Fruit fly (Drosophila melanogaster): Measurements from ENCODE around the gene CG34452.

Gene CG34452

dm6 chr3L:15704250-15704985 lies 16.7 kb upstream of the CG34452 start (continued):
- TF ChIP-seq B-H1 (GFP tag; IDR thresholded peaks at IDR 0.05) (no peak), cad (GFP tag; optimal IDR thresholded peaks at IDR 0.05) (no peak), CG4282 (GFP tag; optimal IDR thresholded peaks at IDR 0.05) (no peak), CG8290 (GFP tag; optimal IDR thresholded peaks at IDR 0.05) (no peak), CG8290 (tag; optimal IDR thresholded peaks at IDR 0.05) (no peak), HLH3B (GFP tag; IDR thresholded peaks at IDR 0.05) (no peak), Dad (GFP tag; optimal IDR thresholded peaks at IDR 0.05) (no peak), MBD-R2 (GFP tag; IDR thresholded peaks at IDR 0.05) (no peak), otp (GFP tag; IDR thresholded peaks at IDR 0.05) (peak; percentile 48; the same call in 1 of the 3 replicates), CG6683 (GFP tag; optimal IDR thresholded peaks at IDR 0.05) (peak; percentile 12), fd3F (GFP tag; optimal IDR thresholded peaks at IDR 0.05) (no peak), CG12236 (GFP tag; optimal IDR thresholded peaks at IDR 0.05) (no peak), sqz (GFP tag; optimal IDR thresholded peaks at IDR 0.05) (no peak), Hsf (GFP tag; optimal IDR thresholded peaks at IDR 0.05) (peak; percentile 36), sim (GFP tag; IDR thresholded peaks at IDR 0.05) (0 out of 2 replicates have a peak, but pooled peaks have one; percentile 22), usp (GFP tag; optimal IDR thresholded peaks at IDR 0.05) (no peak), CG15514 (GFP tag; optimal IDR thresholded peaks at IDR 0.05) (no peak), CG3407 (GFP tag; optimal IDR thresholded peaks at IDR 0.05) (no peak), Asciz (GFP tag; optimal IDR thresholded peaks at IDR 0.05) (peak; percentile 55), CG7745 (tag; optimal IDR thresholded peaks at IDR 0.05) (no peak), crc (GFP tag; optimal IDR thresholded peaks at IDR 0.05) (no peak), Rx (GFP tag; IDR thresholded peaks at IDR 0.05) (no peak), caup (GFP tag; optimal IDR thresholded peaks at IDR 0.05; ENCODE audit: severe bottlenecking) (no peak), HmgD (GFP tag; optimal IDR thresholded peaks at IDR 0.05) (no peak), CG3847 (GFP tag; IDR thresholded peaks at IDR 0.05) (no peak), sug (tag; optimal IDR thresholded peaks at IDR 0.05) (peak; percentile 47), eve (GFP tag; optimal IDR thresholded peaks at IDR 0.05) (peak in 1 of 2 experiments; percentile 35), Ssrp (tag; optimal IDR thresholded peaks at IDR 0.05) (peak; percentile 75), CG8388 (GFP tag; optimal IDR thresholded peaks at IDR 0.05) (peak; percentile 57), CG7928 (GFP tag; optimal IDR thresholded peaks at IDR 0.05) (no peak), CG14965 (GFP tag; optimal IDR thresholded peaks at IDR 0.05; ENCODE audit: borderline replicate concordance) (no peak), dan (GFP tag; IDR thresholded peaks at IDR 0.05) (no peak), CG15011 (GFP tag; optimal IDR thresholded peaks at IDR 0.05) (peak; percentile 46), gfzf (GFP tag; optimal IDR thresholded peaks at IDR 0.05) (no peak), dmrt11E (tag; optimal IDR thresholded peaks at IDR 0.05) (peak; percentile 85), zfh1 (GFP tag; IDR thresholded peaks at IDR 0.05) (peak; percentile 48; the same call in 2 of the 3 replicates), CTCF (GFP tag; optimal IDR thresholded peaks at IDR 0.05) (no peak), Sry-β (GFP tag; optimal IDR thresholded peaks at IDR 0.05) (peak; percentile 12), PHDP (tag; optimal IDR thresholded peaks at IDR 0.05) (peak; percentile 37), ind (GFP tag; optimal IDR thresholded peaks at IDR 0.05) (peak; percentile 50), CG11696 (GFP tag; IDR thresholded peaks at IDR 0.05) (no peak), CG13624 (GFP tag; optimal IDR thresholded peaks at IDR 0.05) (no peak), CG1647 (GFP tag; optimal IDR thresholded peaks at IDR 0.05) (no peak), CG2116 (GFP tag; optimal IDR thresholded peaks at IDR 0.05) (peak; percentile 33), CG12659 (GFP tag; optimal IDR thresholded peaks at IDR 0.05) (peak; percentile 47), ac (GFP tag; optimal IDR thresholded peaks at IDR 0.05) (no peak), CG3995 (GFP tag; optimal IDR thresholded peaks at IDR 0.05) (no peak), Sry-δ (GFP tag; optimal IDR thresholded peaks at IDR 0.05) (no peak), Xbp1 (GFP tag; optimal IDR thresholded peaks at IDR 0.05) (peak; percentile 55), Mes4 (GFP tag; optimal IDR thresholded peaks at IDR 0.05) (no peak), zen2 (GFP tag; IDR thresholded peaks at IDR 0.05; ENCODE audit: partially characterized antibody) (no peak)
